Worm (Caenorhabditis elegans): ENCODE measurements around the gene ZC132.11.

- TF ChIP-seq snpc-4 (tag; optimal IDR thresholded peaks at IDR 0.05) (no peak), mep-1 (tag; optimal IDR thresholded peaks at IDR 0.05) (no peak), nhr-12 (tag; optimal IDR thresholded peaks at IDR 0.05) (no peak), nhr-237 (tag; optimal IDR thresholded peaks at IDR 0.05) (no peak), lsy-2 (tag; optimal IDR thresholded peaks at IDR 0.05) (no peak), sem-2 (GFP tag; optimal IDR thresholded peaks at IDR 0.05) (no peak), hlh-1 (tag; optimal IDR thresholded peaks at IDR 0.05) (no peak), elt-1 (tag; optimal IDR thresholded peaks at IDR 0.05; ENCODE audit: borderline replicate concordance, insufficient read depth) (no peak), mab-5 (tag; optimal IDR thresholded peaks at IDR 0.05) (no peak), ces-1 (GFP tag; optimal IDR thresholded peaks at IDR 0.05) (no peak), ztf-11 (tag; optimal IDR thresholded peaks at IDR 0.05) (no peak), drap-1 (GFP tag; optimal IDR thresholded peaks at IDR 0.05) (no peak), sptf-1 (tag; optimal IDR thresholded peaks at IDR 0.05) (no peak)
These were observed 5.3 kb upstream of the ZC132.11 start for ce11 chrV:4303793-4304192.
